Fruit fly (Drosophila melanogaster) whole organism, embryonic: ENCODE results near the gene CG18081.

Experiments used
- Adf1 ChIP-seq: fragments of 200-800 bp; sonication (Bioruptor generic); IDR thresholded peaks from 2 replicates; pipeline ENCODE4 v1.3.6; 2022; ENCODE audit warnings: missing biosample characterization, missing genetic modification characterization
- CG10431 ChIP-seq: fragments of 200-800 bp; sonication (Bioruptor generic); optimal IDR thresholded peaks from 3 replicates; lab custom pipeline; 2018; ENCODE audit warnings: missing biosample characterization, mild to moderate bottlenecking, missing genetic modification characterization
- CG13123 ChIP-seq: fragments of 200-800 bp; sonication (Bioruptor generic); optimal IDR thresholded peaks from 2 replicates; lab custom pipeline; 2016; ENCODE audit warnings: missing biosample characterization, missing genetic modification characterization
- CG14441 ChIP-seq: fragments of 200-800 bp; sonication (Bioruptor generic); IDR thresholded peaks from 2 replicates; pipeline ENCODE4 v1.3.6; 2022; ENCODE audit warnings: missing biosample characterization, missing genetic modification characterization
- CG14860 ChIP-seq: fragments of 200-800 bp; sonication (Bioruptor generic); IDR thresholded peaks from 3 replicates; pipeline ENCODE4 v1.3.6; 2022; ENCODE audit warnings: missing biosample characterization, missing genetic modification characterization; ENCODE audit not compliant: partially characterized antibody
- CG15011 ChIP-seq: fragments of 200-800 bp; sonication (Bioruptor generic); optimal IDR thresholded peaks from 3 replicates; lab custom pipeline; 2018; ENCODE audit warnings: missing biosample characterization, mild to moderate bottlenecking, missing genetic modification characterization
- CG1603 ChIP-seq: fragments of 200-800 bp; sonication (Bioruptor generic); optimal IDR thresholded peaks from 2 replicates; lab custom pipeline; 2019; ENCODE audit warnings: missing biosample characterization, mild to moderate bottlenecking, missing genetic modification characterization, moderate library complexity
- CG16813 ChIP-seq: fragments of 200-800 bp; sonication (Bioruptor generic); IDR thresholded peaks from 3 replicates; pipeline ENCODE4 v1.3.6; 2022; ENCODE audit warnings: missing biosample characterization, missing genetic modification characterization; ENCODE audit not compliant: partially characterized antibody
- CG17186 ChIP-seq: fragments of 200-800 bp; sonication (Bioruptor generic); optimal IDR thresholded peaks from 3 replicates; lab custom pipeline; 2017; ENCODE audit warnings: missing biosample characterization, missing genetic modification reagents, missing genetic modification characterization
- CG2129 ChIP-seq: fragments of 200-800 bp; sonication (Bioruptor generic); IDR thresholded peaks from 2 replicates; pipeline ENCODE4 v1.3.6; 2022; ENCODE audit warnings: missing biosample characterization, missing genetic modification characterization; ENCODE audit not compliant: partially characterized antibody
- CG31224 ChIP-seq: fragments of 200-800 bp; sonication (Bioruptor generic); IDR thresholded peaks from 2 replicates; pipeline ENCODE4 v1.3.6; 2022; ENCODE audit warnings: missing biosample characterization, missing genetic modification characterization
- CG34224 ChIP-seq: fragments of 200-800 bp; sonication (Bioruptor generic); IDR thresholded peaks from 3 replicates; pipeline ENCODE4 v1.3.6; 2022; ENCODE audit warnings: missing biosample characterization, missing genetic modification characterization; ENCODE audit not compliant: partially characterized antibody
- CG34422 ChIP-seq: fragments of 200-800 bp; sonication (Bioruptor generic); IDR thresholded peaks from 3 replicates; pipeline ENCODE4 v1.3.6; 2022; ENCODE audit warnings: missing biosample characterization, missing genetic modification characterization
- CG42726 ChIP-seq: fragments of 200-800 bp; sonication (Bioruptor generic); IDR thresholded peaks from 2 replicates; pipeline ENCODE4 v1.3.6; 2022; ENCODE audit warnings: missing biosample characterization, missing genetic modification characterization; ENCODE audit not compliant: partially characterized antibody
- CG6654 ChIP-seq: fragments of 200-800 bp; sonication (Bioruptor generic); optimal IDR thresholded peaks from 2 replicates; lab custom pipeline; 2017; ENCODE audit warnings: missing biosample characterization, mild to moderate bottlenecking, missing genetic modification characterization
- CG7556 ChIP-seq: fragments of 200-800 bp; sonication (Bioruptor generic); optimal IDR thresholded peaks from 2 replicates; lab custom pipeline; 2017; ENCODE audit warnings: missing biosample characterization, mild to moderate bottlenecking, missing genetic modification characterization
- CG7963 ChIP-seq: fragments of 200-800 bp; sonication (Bioruptor generic); IDR thresholded peaks from 3 replicates; pipeline ENCODE4 v1.3.6; 2022; ENCODE audit warnings: missing biosample characterization, missing genetic modification characterization; ENCODE audit not compliant: partially characterized antibody
- Dad ChIP-seq: fragments of 200-800 bp; sonication (Bioruptor generic); optimal IDR thresholded peaks from 3 replicates; lab custom pipeline; 2016; ENCODE audit warnings: missing biosample characterization, missing genetic modification characterization
- Dll ChIP-seq: fragments of 200-800 bp; sonication (Bioruptor generic); IDR thresholded peaks from 4 replicates; pipeline ENCODE4 v1.3.6; 2022; ENCODE audit warnings: missing biosample characterization, missing genetic modification characterization; ENCODE audit not compliant: partially characterized antibody
- Doc2 ChIP-seq: fragments of 200-800 bp; sonication (Bioruptor generic); IDR thresholded peaks from 2 replicates; pipeline ENCODE4 v1.3.6; 2022; ENCODE audit warnings: missing biosample characterization, missing genetic modification characterization
- Doc3 ChIP-seq: fragments of 200-800 bp; sonication (Bioruptor generic); IDR thresholded peaks from 3 replicates; pipeline ENCODE4 v1.3.6; 2022; ENCODE audit warnings: missing biosample characterization, missing genetic modification characterization; ENCODE audit not compliant: partially characterized antibody
- Fer3 ChIP-seq: fragments of 200-800 bp; sonication (Bioruptor generic); optimal IDR thresholded peaks from 2 replicates; lab custom pipeline; 2018; ENCODE audit warnings: missing biosample characterization, mild to moderate bottlenecking, missing genetic modification characterization, moderate library complexity
- Hr3 ChIP-seq: fragments of 200-800 bp; sonication (Bioruptor generic); optimal IDR thresholded peaks from 3 replicates; lab custom pipeline; 2016; ENCODE audit warnings: missing biosample characterization, missing genetic modification characterization
- MBD-R2 ChIP-seq: fragments of 200-800 bp; sonication (Bioruptor generic); IDR thresholded peaks from 2 replicates; pipeline ENCODE4 v1.3.6; 2022; ENCODE audit warnings: missing biosample characterization, missing genetic modification characterization
- MESR4 ChIP-seq: fragments of 200-800 bp; sonication (Bioruptor generic); optimal IDR thresholded peaks from 2 replicates; lab custom pipeline; 2018; ENCODE audit warnings: missing biosample characterization, mild to moderate bottlenecking, missing genetic modification characterization, moderate library complexity
- Opbp ChIP-seq: fragments of 200-800 bp; sonication (Bioruptor generic); IDR thresholded peaks from 3 replicates; pipeline ENCODE4 v1.3.6; 2022; ENCODE audit warnings: missing biosample characterization, missing genetic modification characterization; ENCODE audit not compliant: partially characterized antibody
- amos ChIP-seq: fragments of 200-800 bp; sonication (Bioruptor generic); IDR thresholded peaks from 2 replicates; pipeline ENCODE4 v1.3.6; 2022; ENCODE audit warnings: missing biosample characterization, missing genetic modification characterization; ENCODE audit not compliant: partially characterized antibody
- ato ChIP-seq: fragments of 200-800 bp; sonication (Bioruptor generic); IDR thresholded peaks from 2 replicates; pipeline ENCODE4 v1.3.6; 2022; ENCODE audit warnings: missing biosample characterization, missing genetic modification characterization; ENCODE audit not compliant: partially characterized antibody
- cato ChIP-seq: fragments of 200-800 bp; sonication (Bioruptor generic); optimal IDR thresholded peaks from 2 replicates; lab custom pipeline; 2016; ENCODE audit warnings: missing biosample characterization, missing genetic modification characterization, borderline replicate concordance
- cg ChIP-seq: fragments of 200-800 bp; sonication (Bioruptor generic); optimal IDR thresholded peaks from 3 replicates; lab custom pipeline; 2019; ENCODE audit warnings: missing biosample characterization, mild to moderate bottlenecking, missing genetic modification characterization, moderate library complexity
- dan ChIP-seq: fragments of 200-800 bp; sonication (Bioruptor generic); IDR thresholded peaks from 2 replicates; pipeline ENCODE4 v1.3.6; 2022; ENCODE audit warnings: missing biosample characterization, missing genetic modification characterization
- fd3F ChIP-seq: fragments of 200-800 bp; sonication (Bioruptor generic); optimal IDR thresholded peaks from 2 replicates; lab custom pipeline; 2018; ENCODE audit warnings: missing biosample characterization, mild to moderate bottlenecking, missing genetic modification characterization, moderate library complexity
- grn ChIP-seq: fragments of 200-800 bp; sonication (Bioruptor generic); optimal IDR thresholded peaks from 3 replicates; lab custom pipeline; 2017; ENCODE audit warnings: missing biosample characterization, missing genetic modification characterization
- gro ChIP-seq: fragments of 200-800 bp; sonication (Bioruptor generic); optimal IDR thresholded peaks from 2 replicates; lab custom pipeline; 2016; ENCODE audit warnings: missing biosample characterization, missing genetic modification characterization
- gt ChIP-seq: fragments of 200-800 bp; sonication (Bioruptor generic); IDR thresholded peaks from 2 replicates; pipeline ENCODE4 v1.3.6; 2022; ENCODE audit warnings: missing biosample characterization, missing genetic modification characterization
- hb ChIP-seq: fragments of 200-800 bp; sonication (Bioruptor generic); IDR thresholded peaks from 3 replicates; pipeline ENCODE4 v1.3.6; 2022; ENCODE audit warnings: missing biosample characterization, missing genetic modification characterization; ENCODE audit not compliant: partially characterized antibody
- hbn ChIP-seq: fragments of 200-800 bp; sonication (Bioruptor generic); IDR thresholded peaks from 2 replicates; pipeline ENCODE4 v1.3.6; 2022; ENCODE audit warnings: missing biosample characterization, missing genetic modification characterization; ENCODE audit not compliant: partially characterized antibody
- insv ChIP-seq, 2 experiments: fragments of 200-800 bp; sonication (Bioruptor generic); optimal IDR thresholded peaks; 3 replicates each; lab custom pipeline; 2016 to 2018; ENCODE audit warnings: missing biosample characterization in 2 of 2, missing genetic modification characterization in 2 of 2
- inv ChIP-seq: fragments of 200-800 bp; sonication (Bioruptor generic); IDR thresholded peaks from 2 replicates; pipeline ENCODE4 v1.3.6; 2022; ENCODE audit warnings: missing biosample characterization, missing genetic modification characterization; ENCODE audit not compliant: partially characterized antibody
- kni ChIP-seq: fragments of 200-800 bp; sonication (Bioruptor generic); optimal IDR thresholded peaks from 3 replicates; lab custom pipeline; 2017; ENCODE audit warnings: mild to moderate bottlenecking, missing biosample characterization, missing genetic modification reagents, missing genetic modification characterization
- knrl ChIP-seq: fragments of 200-800 bp; sonication (Bioruptor generic); IDR thresholded peaks from 3 replicates; pipeline ENCODE4 v1.3.6; 2022; ENCODE audit warnings: missing biosample characterization, missing genetic modification characterization; ENCODE audit not compliant: partially characterized antibody
- pfk ChIP-seq: fragments of 200-800 bp; sonication (Bioruptor generic); optimal IDR thresholded peaks from 2 replicates; lab custom pipeline; 2018; ENCODE audit warnings: missing biosample characterization, mild to moderate bottlenecking, missing genetic modification characterization, moderate library complexity
- pnt ChIP-seq: fragments of 200-800 bp; sonication (Bioruptor generic); optimal IDR thresholded peaks from 3 replicates; lab custom pipeline; 2016; ENCODE audit warnings: missing biosample characterization, missing genetic modification characterization
- row ChIP-seq: fragments of 200-800 bp; sonication (Bioruptor generic); IDR thresholded peaks from 3 replicates; pipeline ENCODE4 v1.3.6; 2022; ENCODE audit warnings: missing biosample characterization, missing genetic modification characterization
- ssp ChIP-seq: fragments of 200-800 bp; sonication (Bioruptor generic); IDR thresholded peaks from 2 replicates; pipeline ENCODE4 v1.3.6; 2022; ENCODE audit warnings: missing biosample characterization, missing genetic modification characterization
- tna ChIP-seq: fragments of 200-800 bp; sonication (Bioruptor generic); IDR thresholded peaks from 2 replicates; pipeline ENCODE4 v1.3.6; 2022; ENCODE audit warnings: missing biosample characterization, missing genetic modification characterization; ENCODE audit not compliant: partially characterized antibody
- wdn ChIP-seq: fragments of 200-800 bp; sonication (Bioruptor generic); IDR thresholded peaks from 2 replicates; pipeline ENCODE4 v1.3.6; 2022; ENCODE audit warnings: missing biosample characterization, missing genetic modification characterization
- zen2 ChIP-seq: fragments of 200-800 bp; sonication (Bioruptor generic); IDR thresholded peaks from 3 replicates; pipeline ENCODE4 v1.3.6; 2022; ENCODE audit warnings: missing biosample characterization, missing genetic modification characterization; ENCODE audit not compliant: partially characterized antibody

The CG18081 gene

DNA sequence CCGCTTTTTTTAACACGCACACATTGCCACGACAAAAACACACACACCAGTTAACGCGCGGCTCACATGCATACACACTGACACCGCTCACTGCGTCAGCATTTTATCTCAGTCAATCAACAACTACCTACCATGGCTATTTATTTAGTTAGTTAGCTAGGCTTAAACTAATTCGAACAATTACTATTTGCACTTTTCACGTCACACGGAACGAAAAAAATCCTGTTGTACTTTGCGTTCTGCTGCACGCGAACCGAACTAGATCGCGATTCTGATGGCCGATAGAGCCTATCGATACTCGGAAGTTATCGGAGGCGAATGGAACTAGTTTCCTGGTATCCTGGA lies 19.1 kb downstream of the CG18081 start, which contains the start of gene fwe (continued):
- TF ChIP-seq insv (GFP tag; optimal IDR thresholded peaks at IDR 0.05; lab: Kevin White, UChicago) = peak in 1 of 2 experiments; percentile 66
- peak; percentile 29; the same call in 1 of the 2 replicates for TF ChIP-seq Adf1 (GFP tag; lab: Robert Waterston, UW)
- TF ChIP-seq pnt (GFP tag; lab: Kevin White, UChicago) = no peak
- no peak for TF ChIP-seq Hr3 (GFP tag; lab: Kevin White, UChicago)
- no peak for TF ChIP-seq Doc2 (GFP tag; lab: Robert Waterston, UW)
- peak; percentile 40 for TF ChIP-seq CG34224 (GFP tag; lab: Robert Waterston, UW)
- TF ChIP-seq CG17186 (GFP tag; lab: Kevin White, UChicago) = peak; percentile 38
- peak; percentile 84; the same call in 2 of the 3 replicates for TF ChIP-seq Opbp (GFP tag; lab: Robert Waterston, UW)
- peak; percentile 31 for TF ChIP-seq grn (GFP tag; lab: Kevin White, UChicago)
- TF ChIP-seq Dad (GFP tag; lab: Kevin White, UChicago) = no peak
- peak; percentile 71 for TF ChIP-seq inv (GFP tag; lab: Robert Waterston, UW)
- no peak for TF ChIP-seq cato (GFP tag; lab: Kevin White, UChicago)
- TF ChIP-seq hbn (GFP tag; lab: Robert Waterston, UW) = peak; percentile 23; the same call in 1 of the 2 replicates
- no peak for TF ChIP-seq wdn
- TF ChIP-seq MESR4 = peak; percentile 69
- peak; percentile 12; the same call in 2 of the 3 replicates for TF ChIP-seq Doc3 (GFP tag; lab: Robert Waterston, UW)
- TF ChIP-seq hb (GFP tag; lab: Robert Waterston, UW) = peak; percentile 9; the same call in 1 of the 3 replicates
- TF ChIP-seq CG31224 (GFP tag; lab: Robert Waterston, UW) = no peak
- TF ChIP-seq CG7963 = peak; percentile 77
- TF ChIP-seq gt = no peak
- TF ChIP-seq fd3F (GFP tag; lab: Kevin White, UChicago) = no peak
- TF ChIP-seq CG16813 (GFP tag; lab: Robert Waterston, UW) = peak; percentile 5; the same call in 2 of the 3 replicates
- peak; percentile 61 for TF ChIP-seq tna
- no peak for TF ChIP-seq CG6654 (GFP tag; lab: Kevin White, UChicago)
- peak; percentile 43; the same call in 1 of the 2 replicates for TF ChIP-seq CG42726
- TF ChIP-seq zen2 (GFP tag; lab: Robert Waterston, UW) = no peak; the same call in 2 of the 3 replicates
- TF ChIP-seq kni (GFP tag; lab: Kevin White, UChicago) = no peak
- TF ChIP-seq Fer3 (tag; lab: Kevin White, UChicago) = no peak
- TF ChIP-seq knrl = peak; percentile 63
- TF ChIP-seq CG2129 (GFP tag; lab: Robert Waterston, UW) = peak; percentile 16; the same call in 1 of the 2 replicates
- no peak for TF ChIP-seq gro (GFP tag; lab: Kevin White, UChicago)
- no peak for TF ChIP-seq dan
- peak; percentile 46 for TF ChIP-seq cg (GFP tag; lab: Kevin White, UChicago)
- peak; percentile 3 for TF ChIP-seq CG1603
- TF ChIP-seq CG7556 (GFP tag; lab: Kevin White, UChicago) = no peak
- peak; percentile 32; the same call in 1 of the 3 replicates for TF ChIP-seq CG34422 (GFP tag; lab: Robert Waterston, UW)
- no peak for TF ChIP-seq CG13123 (GFP tag; lab: Kevin White, UChicago)
- TF ChIP-seq pfk (GFP tag; lab: Kevin White, UChicago) = no peak
- TF ChIP-seq CG10431 (GFP tag; lab: Kevin White, UChicago) = no peak
- peak; percentile 37; the same call in 1 of the 2 replicates for TF ChIP-seq MBD-R2
- TF ChIP-seq amos (GFP tag; lab: Robert Waterston, UW) = peak; percentile 88
- TF ChIP-seq ssp = no peak
- TF ChIP-seq CG14860 (GFP tag; lab: Robert Waterston, UW) = peak; percentile 7; the same call in 2 of the 3 replicates
- TF ChIP-seq ato (GFP tag; lab: Robert Waterston, UW) = peak; percentile 30; the same call in 1 of the 2 replicates
- no peak; the same call in 2 of the 4 replicates for TF ChIP-seq Dll (GFP tag; lab: Robert Waterston, UW)
- no peak for TF ChIP-seq CG14441 (GFP tag; lab: Robert Waterston, UW)
- TF ChIP-seq CG15011 (GFP tag; lab: Kevin White, UChicago) = no peak
- TF ChIP-seq row (GFP tag; lab: Robert Waterston, UW) = peak; percentile 19; the same call in 1 of the 3 replicates
